Worm (Caenorhabditis elegans): ENCODE results near the gene ceh-36.

DNA sequence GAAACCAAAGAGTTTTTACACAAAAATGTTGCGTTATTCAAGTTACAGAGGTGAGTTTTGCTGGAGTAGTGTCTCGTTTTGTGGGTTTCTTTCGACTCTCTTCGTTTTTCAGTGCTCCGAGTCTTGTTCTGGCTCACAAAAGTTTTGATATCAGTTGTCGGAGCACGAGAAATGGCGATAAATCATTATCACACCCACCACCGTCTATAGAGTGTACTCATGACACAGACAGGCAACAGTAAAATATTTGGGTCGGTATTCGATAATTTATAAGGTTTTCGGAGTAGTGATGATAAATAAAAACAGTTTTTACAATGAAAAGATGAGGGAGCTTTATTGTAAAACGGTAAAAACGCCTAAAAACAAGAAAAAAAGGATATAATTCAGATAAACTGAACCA lies 21.6 kb upstream of the ceh-36 start, which contains the start of gene ceh-37:
- no peak for TF ChIP-seq unc-62 (GFP tag; optimal IDR thresholded peaks at IDR 0.05)
- no peak for TF ChIP-seq ZK546.5 (tag; optimal IDR thresholded peaks at IDR 0.05)
- TF ChIP-seq nhr-76 (tag; optimal IDR thresholded peaks at IDR 0.05): no peak
- TF ChIP-seq nhr-11 (tag; optimal IDR thresholded peaks at IDR 0.05): no peak
- TF ChIP-seq R02D3.7 (tag; optimal IDR thresholded peaks at IDR 0.05): no peak
- TF ChIP-seq fkh-10 (GFP tag; optimal IDR thresholded peaks at IDR 0.05): no peak
- no peak for TF ChIP-seq unc-39 (tag; optimal IDR thresholded peaks at IDR 0.05)
- TF ChIP-seq nhr-12 (tag; optimal IDR thresholded peaks at IDR 0.05): no peak
- TF ChIP-seq nhr-25 (tag; optimal IDR thresholded peaks at IDR 0.05): no peak

All from whole organism, L3 larva.